Worm (Caenorhabditis elegans) whole organism, midembryonic: Measurements from ENCODE around the gene ZK177.11.
A peak's percentile ranks its signal among the peaks of the same experiment; 100 is the strongest.
"Not testable (repeated sequence)": the region's sequence is repeated elsewhere in the genome, so short reads cannot be mapped to it uniquely, and the experiment has no call there.

Experiments used
- T22C8.4 ChIP-seq: fragments of 200-800 bp; sonication (Bioruptor generic); IDR thresholded peaks from 2 replicates; pipeline ENCODE4 v1.3.6; 2022; ENCODE audit warnings: missing genetic modification characterization, missing compliant biosample characterization
- cog-1 ChIP-seq: sonication (generic microtip); optimal IDR thresholded peaks from 2 replicates; lab custom pipeline; 2016; ENCODE audit warnings: missing genetic modification characterization, missing compliant biosample characterization
- flt-1 ChIP-seq: fragments of 200-800 bp; sonication (Bioruptor generic); IDR thresholded peaks from 2 replicates; pipeline ENCODE4 v1.3.6; 2022; ENCODE audit warnings: missing genetic modification characterization, missing compliant biosample characterization
- klf-2 ChIP-seq: fragments of 200-800 bp; sonication (Bioruptor generic); conservative IDR thresholded peaks from 2 replicates; pipeline ENCODE4 v1.3.6; 2022; ENCODE audit warnings: missing genetic modification reagents, missing genetic modification characterization, missing compliant biosample characterization
- med-1 ChIP-seq: sonication (generic microtip); optimal IDR thresholded peaks from 2 replicates; lab custom pipeline; 2017; ENCODE audit warnings: missing genetic modification characterization, mild to moderate bottlenecking, missing compliant biosample characterization, antibody characterized with exemption, missing genetic modification reagents; ENCODE audit not compliant: insufficient read depth
- ref-1 ChIP-seq: fragments of 200-800 bp; sonication (Bioruptor generic); conservative IDR thresholded peaks from 2 replicates; pipeline ENCODE4 v1.3.6; 2022; ENCODE audit warnings: missing genetic modification reagents, missing genetic modification characterization, missing compliant biosample characterization
- tab-1 ChIP-seq: fragments of 200-800 bp; sonication (Bioruptor generic); IDR thresholded peaks from 2 replicates; pipeline ENCODE4 v1.3.6; 2022; ENCODE audit warnings: missing genetic modification characterization, missing compliant biosample characterization
- ztf-23 ChIP-seq: fragments of 200-800 bp; sonication (Bioruptor generic); IDR thresholded peaks from 2 replicates; pipeline ENCODE4 v1.3.6; 2022; ENCODE audit warnings: missing genetic modification reagents, missing genetic modification characterization, missing compliant biosample characterization
- ztf-29 ChIP-seq: fragments of 200-800 bp; sonication (Bioruptor generic); IDR thresholded peaks from 2 replicates; pipeline ENCODE4 v1.3.6; 2022; ENCODE audit warnings: missing genetic modification reagents, missing genetic modification characterization, missing compliant biosample characterization

Gene ZK177.11

ce11 chrII:5537524-5537923, 14.8 kb downstream of the ZK177.11 start, which contains the start of gene C17C3.11:
Gene C17C3.11 (plus strand): TSS chrII:5537824.
- TF ChIP-seq T22C8.4 (GFP tag; lab: Robert Waterston, UW) (no peak), med-1 (no peak), flt-1 (GFP tag; lab: Robert Waterston, UW) (no peak), tab-1 (no peak), cog-1 (tag; lab: Kevin White, UChicago) (no peak), ztf-29 (GFP tag; lab: Robert Waterston, UW) (no peak), ztf-23 (no peak), ref-1 (GFP tag; lab: Robert Waterston, UW) (no peak), klf-2 (GFP tag; lab: Robert Waterston, UW) (no peak)

- not testable (repeated sequence) for TF ChIP-seq T22C8.4, flt-1, ztf-29 (GFP tag; lab: Robert Waterston, UW)
Measured at ce11 chrII:5540113-5540512, 17.4 kb downstream of the ZK177.11 start, which contains the start of gene hlh-27. Gene hlh-27 (minus strand): TSS chrII:5540213.

- TF ChIP-seq ztf-23, result no peak
- TF ChIP-seq T22C8.4 (GFP tag; lab: Robert Waterston, UW), result no peak
- no peak for TF ChIP-seq med-1
- no peak for TF ChIP-seq klf-2 (GFP tag; lab: Robert Waterston, UW)
- TF ChIP-seq ztf-29 (GFP tag; lab: Robert Waterston, UW), result no peak
Measured at ce11 chrII:5541685-5542084, 18.9 kb downstream of the ZK177.11 start, which contains the start of gene C17C3.24. Gene C17C3.24 (minus strand): TSS chrII:5541785.

ce11 chrII:5543476-5544144, 20.9 kb downstream of the ZK177.11 start:
- peak; percentile 95 for TF ChIP-seq cog-1 (tag; lab: Kevin White, UChicago)
- TF ChIP-seq T22C8.4 (GFP tag; lab: Robert Waterston, UW), result peak; percentile 64
- peak; percentile 60 for TF ChIP-seq med-1
- peak; percentile 84 for TF ChIP-seq ztf-23
- TF ChIP-seq flt-1 (GFP tag; lab: Robert Waterston, UW), result peak; percentile 93
- peak; percentile 53; the same call in 1 of the 2 replicates for TF ChIP-seq ref-1 (GFP tag; lab: Robert Waterston, UW)
- 0 out of 2 replicates have a peak, but pooled peaks have one; percentile 40 for TF ChIP-seq ztf-29 (GFP tag; lab: Robert Waterston, UW)
- TF ChIP-seq klf-2 (GFP tag; lab: Robert Waterston, UW), result no peak; the same call in none of the 2 replicates
- peak; percentile 82 for TF ChIP-seq tab-1

- TF ChIP-seq cog-1 (tag; lab: Kevin White, UChicago), result no peak
- no peak for TF ChIP-seq T22C8.4 (GFP tag; lab: Robert Waterston, UW)
- no peak for TF ChIP-seq flt-1 (GFP tag; lab: Robert Waterston, UW)
- no peak for TF ChIP-seq ztf-23
- no peak for TF ChIP-seq ref-1 (GFP tag; lab: Robert Waterston, UW)
- TF ChIP-seq med-1, result no peak
- TF ChIP-seq ztf-29 (GFP tag; lab: Robert Waterston, UW), result no peak
Measured at ce11 chrII:5544145-5544515, 21.4 kb downstream of the ZK177.11 start.

- no peak for TF ChIP-seq tab-1
- no peak for TF ChIP-seq ref-1 (GFP tag; lab: Robert Waterston, UW)
- no peak for TF ChIP-seq cog-1 (tag; lab: Kevin White, UChicago)
- TF ChIP-seq ztf-23, result no peak
- TF ChIP-seq med-1, result no peak
- no peak for TF ChIP-seq flt-1 (GFP tag; lab: Robert Waterston, UW)
- TF ChIP-seq klf-2 (GFP tag; lab: Robert Waterston, UW), result no peak
- no peak for TF ChIP-seq ztf-29 (GFP tag; lab: Robert Waterston, UW)
- no peak for TF ChIP-seq T22C8.4 (GFP tag; lab: Robert Waterston, UW)
Measured at ce11 chrII:5544764-5545163, 22.0 kb downstream of the ZK177.11 start, which contains the start of gene ins-13. Gene ins-13 (minus strand): TSS chrII:5544864.

ce11 chrII:5547442-5547894, 24.7 kb downstream of the ZK177.11 start, which contains the start of gene acdh-2:
Gene acdh-2 (minus strand): TSS chrII:5547492.
- TF ChIP-seq ztf-29 (GFP tag; lab: Robert Waterston, UW), result no peak
- no peak for TF ChIP-seq med-1
- TF ChIP-seq cog-1 (tag; lab: Kevin White, UChicago), result no peak
- TF ChIP-seq ztf-23, result no peak
- no peak for TF ChIP-seq klf-2 (GFP tag; lab: Robert Waterston, UW)
- no peak for TF ChIP-seq flt-1 (GFP tag; lab: Robert Waterston, UW)
- TF ChIP-seq T22C8.4 (GFP tag; lab: Robert Waterston, UW), result no peak
- TF ChIP-seq ref-1 (GFP tag; lab: Robert Waterston, UW), result no peak
- no peak for TF ChIP-seq tab-1

- TF ChIP-seq ztf-29 (GFP tag; lab: Robert Waterston, UW), result no peak
- TF ChIP-seq ztf-23, result no peak
- TF ChIP-seq T22C8.4 (GFP tag; lab: Robert Waterston, UW), result no peak
- TF ChIP-seq klf-2 (GFP tag; lab: Robert Waterston, UW), result no peak
- no peak for TF ChIP-seq flt-1 (GFP tag; lab: Robert Waterston, UW)
- TF ChIP-seq tab-1, result no peak
- TF ChIP-seq ref-1 (GFP tag; lab: Robert Waterston, UW), result no peak
- TF ChIP-seq cog-1 (tag; lab: Kevin White, UChicago), result no peak
- TF ChIP-seq med-1, result no peak
Measured at ce11 chrII:5549746-5550145, 27.0 kb downstream of the ZK177.11 start, which contains the start of gene C17C3.6. Gene C17C3.6 (plus strand): TSS chrII:5550046.

- TF ChIP-seq flt-1 (GFP tag; lab: Robert Waterston, UW) (no peak), ref-1 (GFP tag; lab: Robert Waterston, UW) (no peak), T22C8.4 (GFP tag; lab: Robert Waterston, UW) (no peak), med-1 (no peak), klf-2 (GFP tag; lab: Robert Waterston, UW) (no peak), ztf-23 (no peak), tab-1 (no peak), ztf-29 (GFP tag; lab: Robert Waterston, UW) (no peak), cog-1 (tag; lab: Kevin White, UChicago) (no peak)
Measured at ce11 chrII:5551517-5551916, 28.8 kb downstream of the ZK177.11 start, which contains the start of gene C17C3.5. Gene C17C3.5 (plus strand): TSS chrII:5551817.
